Fruit fly (Drosophila melanogaster): ENCODE measurements around the gene pigeon.

Gene pigeon

dm6 chr2L:19158005-19158666 lies 27.7 kb upstream of the pigeon start (continued):
- TF ChIP-seq insv (GFP tag; optimal IDR thresholded peaks at IDR 0.05) (peak in 1 of 2 experiments; percentile 64), CG17186 (GFP tag; optimal IDR thresholded peaks at IDR 0.05) (no peak), CG12155 (GFP tag; optimal IDR thresholded peaks at IDR 0.05) (peak; percentile 60), CG9817 (tag; optimal IDR thresholded peaks at IDR 0.05) (no peak), Gsc (GFP tag; IDR thresholded peaks at IDR 0.05) (no peak), chm (GFP tag; IDR thresholded peaks at IDR 0.05) (peak; percentile 77), CG16815 (GFP tag; optimal IDR thresholded peaks at IDR 0.05) (no peak), lbe (GFP tag; optimal IDR thresholded peaks at IDR 0.05) (peak; percentile 50), esg (GFP tag; conservative IDR thresholded peaks at IDR 0.05) (no peak), CG12299 (tag; optimal IDR thresholded peaks at IDR 0.05) (peak; percentile 46), chn (GFP tag; optimal IDR thresholded peaks at IDR 0.05) (no peak), lab (GFP tag; optimal IDR thresholded peaks at IDR 0.05) (peak; percentile 77), Med (GFP tag) (peak; percentile 91), grau (tag; optimal IDR thresholded peaks at IDR 0.05) (peak; percentile 51), Mrtf (GFP tag; IDR thresholded peaks at IDR 0.05) (no peak), hb (GFP tag; IDR thresholded peaks at IDR 0.05; ENCODE audit: partially characterized antibody) (no peak), ro (GFP tag; IDR thresholded peaks at IDR 0.05) (no peak), CG34376 (GFP tag; optimal IDR thresholded peaks at IDR 0.05) (peak; percentile 85), CG2678 (tag; optimal IDR thresholded peaks at IDR 0.05) (peak; percentile 45), CG4282 (GFP tag; optimal IDR thresholded peaks at IDR 0.05) (no peak), CG8944 (GFP tag; optimal IDR thresholded peaks at IDR 0.05) (no peak), Hr78 (GFP tag; optimal IDR thresholded peaks at IDR 0.05) (peak in 1 of 2 experiments; percentile 99), CG11504 (tag; optimal IDR thresholded peaks at IDR 0.05) (peak; percentile 4), CG13123 (GFP tag; optimal IDR thresholded peaks at IDR 0.05) (no peak), nerfin-1 (tag; optimal IDR thresholded peaks at IDR 0.05) (peak; percentile 50), lilli (GFP tag; optimal IDR thresholded peaks at IDR 0.05) (no peak), B-H1 (GFP tag; IDR thresholded peaks at IDR 0.05) (no peak), fd102C (GFP tag; optimal IDR thresholded peaks at IDR 0.05) (peak; percentile 19), CG5953 (GFP tag; IDR thresholded peaks at IDR 0.05) (0 out of 2 replicates have a peak, but pooled peaks have one; percentile 9), ash1 (GFP tag; optimal IDR thresholded peaks at IDR 0.05) (peak; percentile 76), CG17568 (GFP tag; optimal IDR thresholded peaks at IDR 0.05) (peak; percentile 58), CG14014 (GFP tag; IDR thresholded peaks at IDR 0.05) (no peak), CG17912 (GFP tag; optimal IDR thresholded peaks at IDR 0.05) (peak; percentile 65), amos (GFP tag; IDR thresholded peaks at IDR 0.05; ENCODE audit: partially characterized antibody) (peak; percentile 33; the same call in 1 of the 2 replicates), Taf1 (GFP tag; IDR thresholded peaks at IDR 0.05) (no peak), Hr51 (GFP tag; optimal IDR thresholded peaks at IDR 0.05) (no peak), CG7556 (GFP tag; optimal IDR thresholded peaks at IDR 0.05) (no peak), CG18599 (GFP tag; optimal IDR thresholded peaks at IDR 0.05) (peak; percentile 54), Nf-YC (tag; optimal IDR thresholded peaks at IDR 0.05) (peak; percentile 47), CG1832 (GFP tag; optimal IDR thresholded peaks at IDR 0.05) (peak; percentile 83), sima (GFP tag; optimal IDR thresholded peaks at IDR 0.05) (no peak), CG1233 (GFP tag; optimal IDR thresholded peaks at IDR 0.05) (no peak), Sry-β (GFP tag; optimal IDR thresholded peaks at IDR 0.05) (no peak), BEAF-32 (GFP tag; optimal IDR thresholded peaks at IDR 0.05) (no peak), h (optimal IDR thresholded peaks at IDR 0.05) (no peak), D19B (GFP tag; optimal IDR thresholded peaks at IDR 0.05) (no peak), GATAe (GFP tag; conservative IDR thresholded peaks at IDR 0.05) (no peak), CG7372 (GFP tag; IDR thresholded peaks at IDR 0.05) (no peak), CG4360 (GFP tag; IDR thresholded peaks at IDR 0.05) (peak; percentile 45)
